Worm (Caenorhabditis elegans) whole organism, L1 larva: ENCODE results near the gene gbh-2.

ENCODE experiments used
- C04F5.9 ChIP-seq: sonication (generic microtip); optimal IDR thresholded peaks from 2 replicates; lab custom pipeline; 2016; ENCODE audit warnings: missing genetic modification characterization, missing compliant biosample characterization
- C34B4.2 ChIP-seq: sonication (generic microtip); optimal IDR thresholded peaks from 2 replicates; lab custom pipeline; 2017; ENCODE audit warnings: mild to moderate bottlenecking, missing genetic modification characterization, missing compliant biosample characterization
- alr-1 ChIP-seq: fragments of 200-800 bp; sonication (Bioruptor generic); optimal IDR thresholded peaks from 2 replicates; lab custom pipeline; 2018; ENCODE audit warnings: borderline replicate concordance, mild to moderate bottlenecking, missing genetic modification characterization, missing compliant biosample characterization
- aly-2 ChIP-seq: fragments of 150-350 bp; optimal IDR thresholded peaks from 2 replicates; lab custom pipeline; 2014; ENCODE audit warnings: missing biosample characterization, missing genetic modification characterization
- blmp-1 ChIP-seq: fragments of 150-350 bp; optimal IDR thresholded peaks from 2 replicates; lab custom pipeline; 2014; ENCODE audit warnings: missing biosample characterization, missing genetic modification characterization
- ceh-63 ChIP-seq: fragments of 200-800 bp; sonication (Bioruptor generic); optimal IDR thresholded peaks from 2 replicates; lab custom pipeline; 2018; ENCODE audit warnings: mild to moderate bottlenecking, missing genetic modification characterization, missing compliant biosample characterization
- ceh-8 ChIP-seq: fragments of 200-800 bp; sonication (Bioruptor generic); optimal IDR thresholded peaks from 2 replicates; lab custom pipeline; 2018; ENCODE audit warnings: mild to moderate bottlenecking, missing genetic modification characterization, moderate library complexity, missing compliant biosample characterization
- ceh-90 ChIP-seq: sonication (generic microtip); optimal IDR thresholded peaks from 2 replicates; lab custom pipeline; 2016; ENCODE audit warnings: missing genetic modification characterization, missing compliant biosample characterization
- ces-1 ChIP-seq: fragments of 150-350 bp; optimal IDR thresholded peaks from 2 replicates; lab custom pipeline; 2014; ENCODE audit warnings: missing biosample characterization, missing genetic modification reagents, missing genetic modification characterization
- efl-1 ChIP-seq, 4 experiments: fragments of 150-350 bp; optimal IDR thresholded peaks in 3 of 4; peaks in 1 of 4; 1 replicate in 1 of 4; 2 replicates in 3 of 4; lab custom pipeline; 2014; ENCODE audit warnings: missing biosample characterization in 2 of 4, missing genetic modification characterization in 2 of 4, missing genetic modification reagents in 2 of 4
- efl-3 ChIP-seq: fragments of 200-800 bp; sonication (Bioruptor generic); optimal IDR thresholded peaks from 2 replicates; lab custom pipeline; 2018; ENCODE audit warnings: mild to moderate bottlenecking, missing genetic modification characterization, missing compliant biosample characterization
- elt-3 ChIP-seq, 6 experiments: fragments of 150-350 bp in 1 of 6; sonication (generic microtip); optimal IDR thresholded peaks; 2 replicates each; lab custom pipeline; 2017 to 2018; ENCODE audit warnings: missing biosample characterization in 6 of 6, missing genetic modification characterization in 6 of 6, inconsistent platforms in 1 of 6
- ets-5 ChIP-seq: fragments of 200-800 bp; sonication (Bioruptor generic); IDR thresholded peaks from 2 replicates; pipeline ENCODE4 v1.3.6; 2022; ENCODE audit warnings: missing genetic modification characterization, missing compliant biosample characterization
- fkh-8 ChIP-seq: sonication (generic microtip); optimal IDR thresholded peaks from 2 replicates; lab custom pipeline; 2016; ENCODE audit warnings: mild to moderate bottlenecking, missing genetic modification characterization, missing compliant biosample characterization
- irx-1 ChIP-seq: sonication (generic microtip); optimal IDR thresholded peaks from 2 replicates; lab custom pipeline; 2016; ENCODE audit warnings: missing genetic modification characterization, missing compliant biosample characterization
- jun-1 ChIP-seq: fragments of 150-350 bp; optimal IDR thresholded peaks from 2 replicates; lab custom pipeline; 2014; ENCODE audit warnings: missing biosample characterization, missing genetic modification reagents, missing genetic modification characterization
- lin-13 ChIP-seq: fragments of 150-350 bp; optimal IDR thresholded peaks from 2 replicates; lab custom pipeline; 2014; ENCODE audit warnings: missing biosample characterization, missing genetic modification reagents, missing genetic modification characterization
- lin-15B ChIP-seq: fragments of 150-350 bp; sonication (generic microtip); optimal IDR thresholded peaks from 3 replicates; lab custom pipeline; 2014; ENCODE audit warnings: missing biosample characterization, missing genetic modification characterization
- lin-35 ChIP-seq, 2 experiments: fragments of 150-350 bp; optimal IDR thresholded peaks; 2 replicates each; lab custom pipeline; 2014; ENCODE audit warnings: missing biosample characterization in 2 of 2, missing genetic modification characterization in 2 of 2, missing genetic modification reagents in 2 of 2
- lin-39 ChIP-seq: fragments of 150-350 bp; optimal IDR thresholded peaks from 2 replicates; lab custom pipeline; 2014; ENCODE audit warnings: missing biosample characterization, missing genetic modification reagents, missing genetic modification characterization
- lir-3 ChIP-seq: sonication (generic microtip); optimal IDR thresholded peaks from 2 replicates; lab custom pipeline; 2016; ENCODE audit warnings: mild to moderate bottlenecking, missing genetic modification characterization, moderate library complexity, missing compliant biosample characterization; ENCODE audit not compliant: poor library complexity
- lsy-2 ChIP-seq, 2 experiments: fragments of 150-350 bp; optimal IDR thresholded peaks; 2 replicates each; lab custom pipeline; 2014; ENCODE audit warnings: missing biosample characterization in 2 of 2, missing genetic modification characterization in 2 of 2
- mab-9 ChIP-seq: fragments of 200-800 bp; sonication (Bioruptor generic); IDR thresholded peaks from 2 replicates; pipeline ENCODE4 v1.3.6; 2022; ENCODE audit warnings: missing genetic modification reagents, missing genetic modification characterization, missing compliant biosample characterization
- mdl-1 ChIP-seq, 2 experiments: fragments of 150-350 bp; optimal IDR thresholded peaks; 2 replicates each; lab custom pipeline; 2014 to 2017; ENCODE audit warnings: missing biosample characterization in 2 of 2, missing genetic modification characterization in 2 of 2, inconsistent platforms in 1 of 2
- nhr-19 ChIP-seq: fragments of 200-800 bp; sonication (Bioruptor generic); conservative IDR thresholded peaks from 2 replicates; pipeline ENCODE4 v1.3.6; 2022; ENCODE audit warnings: missing genetic modification characterization, missing compliant biosample characterization
- nhr-20 ChIP-seq: sonication (generic microtip); optimal IDR thresholded peaks from 2 replicates; lab custom pipeline; 2016; ENCODE audit warnings: mild to moderate bottlenecking, missing genetic modification characterization, missing compliant biosample characterization
- nhr-28 ChIP-seq: fragments of 150-350 bp; optimal IDR thresholded peaks from 2 replicates; lab custom pipeline; 2014; ENCODE audit warnings: missing biosample characterization, missing genetic modification characterization
- nhr-47 ChIP-seq: sonication (generic microtip); optimal IDR thresholded peaks from 2 replicates; lab custom pipeline; 2016; ENCODE audit warnings: mild to moderate bottlenecking, missing genetic modification characterization, moderate library complexity, missing compliant biosample characterization
- nhr-71 ChIP-seq: sonication (generic microtip); optimal IDR thresholded peaks from 2 replicates; lab custom pipeline; 2016; ENCODE audit warnings: mild to moderate bottlenecking, missing genetic modification characterization, moderate library complexity, missing compliant biosample characterization
- nhr-77 ChIP-seq: fragments of 150-350 bp; optimal IDR thresholded peaks from 2 replicates; lab custom pipeline; 2014; ENCODE audit warnings: missing biosample characterization, missing genetic modification characterization
- nhr-85 ChIP-seq: sonication (generic microtip); peaks from one replicate; lab custom pipeline; 2016; ENCODE audit warnings: missing genetic modification characterization, inconsistent platforms, missing compliant biosample characterization
- rnt-1 ChIP-seq: sonication (generic microtip); optimal IDR thresholded peaks from 2 replicates; lab custom pipeline; 2016; ENCODE audit warnings: mild to moderate bottlenecking, missing genetic modification characterization, moderate library complexity, missing compliant biosample characterization
- skn-1 ChIP-seq: fragments of 150-350 bp; optimal IDR thresholded peaks from 2 replicates; lab custom pipeline; 2014; ENCODE audit warnings: missing biosample characterization, missing genetic modification characterization
- snu-23 ChIP-seq: sonication (generic microtip); optimal IDR thresholded peaks from 2 replicates; lab custom pipeline; 2016; ENCODE audit warnings: missing genetic modification characterization, missing compliant biosample characterization
- sox-4 ChIP-seq: sonication (generic microtip); optimal IDR thresholded peaks from 2 replicates; lab custom pipeline; 2016; ENCODE audit warnings: missing genetic modification characterization, missing compliant biosample characterization
- unc-30 ChIP-seq: sonication (generic microtip); optimal IDR thresholded peaks from 2 replicates; lab custom pipeline; 2017; ENCODE audit warnings: missing biosample characterization, missing genetic modification characterization
- unc-62 ChIP-seq: fragments of 150-350 bp; optimal IDR thresholded peaks from 2 replicates; lab custom pipeline; 2014; ENCODE audit warnings: missing biosample characterization, missing genetic modification reagents, missing genetic modification characterization
- unc-98 ChIP-seq: fragments of 200-800 bp; sonication (Bioruptor generic); IDR thresholded peaks from 2 replicates; pipeline ENCODE4 v1.3.6; 2022; ENCODE audit warnings: missing genetic modification characterization, missing compliant biosample characterization
- xbp-1 ChIP-seq: sonication (generic microtip); optimal IDR thresholded peaks from 2 replicates; lab custom pipeline; 2016; ENCODE audit warnings: missing genetic modification characterization, missing compliant biosample characterization
- zag-1 ChIP-seq: fragments of 150-350 bp; optimal IDR thresholded peaks from 2 replicates; lab custom pipeline; 2014; ENCODE audit warnings: missing biosample characterization, missing genetic modification characterization
- zip-4 ChIP-seq: fragments of 200-800 bp; sonication (Bioruptor generic); optimal IDR thresholded peaks from 2 replicates; lab custom pipeline; 2018; ENCODE audit warnings: mild to moderate bottlenecking, missing genetic modification characterization, moderate library complexity, missing compliant biosample characterization
- ztf-11 ChIP-seq, 2 experiments: sonication (generic microtip); optimal IDR thresholded peaks; 2 replicates each; lab custom pipeline; 2016 to 2017; ENCODE audit warnings: missing genetic modification characterization in 2 of 2, missing biosample characterization in 1 of 2, missing compliant biosample characterization in 1 of 2

gbh-2 gene

DNA sequence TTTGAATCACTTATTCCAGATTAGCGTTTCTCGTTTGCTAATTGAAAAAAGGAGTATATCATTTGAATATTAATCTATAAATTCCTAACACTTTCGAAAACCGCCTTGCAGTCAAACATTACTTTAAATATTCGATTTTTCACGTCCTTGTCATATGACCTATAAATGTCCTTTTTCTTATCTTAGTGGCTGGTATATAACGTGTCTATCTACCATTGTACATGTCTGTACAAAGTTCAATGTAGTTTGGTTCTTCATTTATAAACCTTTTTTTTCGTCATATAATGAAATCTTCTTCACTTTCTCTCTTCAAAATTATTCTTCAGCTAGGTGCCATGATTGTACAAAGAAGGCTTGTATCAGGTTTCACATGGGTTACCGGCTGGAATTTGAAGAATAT lies at the start of gene gbh-2 (continued):
- TF ChIP-seq zip-4 (GFP tag; lab: Kevin White, UChicago) (no peak), ceh-90 (tag; lab: Kevin White, UChicago) (no peak), zag-1 (tag; lab: Kevin White, UChicago) (no peak), irx-1 (tag; lab: Kevin White, UChicago) (no peak), mdl-1 (tag; optimal IDR thresholded peaks at IDR 0.05; lab: Kevin White, UChicago) (no peak), ceh-8 (GFP tag; lab: Kevin White, UChicago) (no peak), lin-13 (GFP tag; lab: Kevin White, UChicago) (no peak), sox-4 (tag; lab: Kevin White, UChicago) (no peak), lsy-2 (tag; optimal IDR thresholded peaks at IDR 0.05; lab: Kevin White, UChicago) (peak; percentile 6 to 41), ces-1 (GFP tag; lab: Kevin White, UChicago) (no peak), jun-1 (tag; lab: Kevin White, UChicago) (no peak), nhr-85 (tag; lab: Kevin White, UChicago) (peak; percentile 69), mab-9 (GFP tag; lab: Robert Waterston, UW) (no peak), ztf-11 (tag; optimal IDR thresholded peaks at IDR 0.05; lab: Kevin White, UChicago) (no peak), ceh-63 (GFP tag; lab: Kevin White, UChicago) (no peak), unc-98 (no peak), elt-3 (tag; optimal IDR thresholded peaks at IDR 0.05; lab: Kevin White, UChicago) (peak in 2 of 6 experiments; percentile 64 to 67), blmp-1 (tag; lab: Kevin White, UChicago) (peak; percentile 39), lin-39 (tag; lab: Kevin White, UChicago) (no peak), efl-3 (no peak), nhr-77 (no peak), C04F5.9 (no peak), nhr-19 (GFP tag; lab: Robert Waterston, UW) (peak; percentile 34; the same call in 1 of the 2 replicates), unc-62 (GFP tag; lab: Kevin White, UChicago) (no peak), alr-1 (no peak), fkh-8 (no peak), xbp-1 (tag; lab: Kevin White, UChicago) (no peak), rnt-1 (tag; lab: Kevin White, UChicago) (no peak), skn-1 (tag; lab: Kevin White, UChicago) (no peak), snu-23 (GFP tag; lab: Kevin White, UChicago) (peak; percentile 48), nhr-71 (tag; lab: Kevin White, UChicago) (peak; percentile 86)

DNA sequence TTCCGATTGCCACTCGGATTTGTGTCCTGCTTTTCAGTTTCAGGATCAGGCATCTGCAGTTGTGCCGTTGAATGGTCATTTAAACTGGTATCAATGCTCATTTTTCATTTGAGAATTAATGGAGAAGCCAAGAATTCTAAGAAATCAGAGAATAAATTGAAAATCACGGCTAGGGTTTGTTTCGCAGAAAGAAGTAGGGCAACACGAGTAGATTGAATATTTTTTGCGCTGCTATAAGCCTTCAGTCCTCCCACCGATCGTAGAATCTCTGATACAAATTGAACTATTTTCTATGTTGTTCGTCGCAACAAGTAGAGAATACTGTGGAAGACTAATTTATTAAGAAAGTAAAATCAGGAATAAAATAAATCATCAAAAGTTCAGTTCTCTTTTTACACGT lies 48.6 kb upstream of the gbh-2 start, which contains the start of gene acp-3:
acp-3 (minus strand) TSS at position 101 of the 400 bp plus-strand sequence.
- TF ChIP-seq aly-2 (tag; lab: Kevin White, UChicago) (no peak), lir-3 (tag; lab: Kevin White, UChicago) (no peak), efl-1 (optimal IDR thresholded peaks at IDR 0.05; lab: Kevin White, UChicago) (no peak), efl-1 (GFP tag; optimal IDR thresholded peaks at IDR 0.05 in 1 of 2; lab: Kevin White, UChicago) (peak in 1 of 2 experiments; percentile 45), lin-13 (GFP tag; lab: Kevin White, UChicago) (no peak)

DNA sequence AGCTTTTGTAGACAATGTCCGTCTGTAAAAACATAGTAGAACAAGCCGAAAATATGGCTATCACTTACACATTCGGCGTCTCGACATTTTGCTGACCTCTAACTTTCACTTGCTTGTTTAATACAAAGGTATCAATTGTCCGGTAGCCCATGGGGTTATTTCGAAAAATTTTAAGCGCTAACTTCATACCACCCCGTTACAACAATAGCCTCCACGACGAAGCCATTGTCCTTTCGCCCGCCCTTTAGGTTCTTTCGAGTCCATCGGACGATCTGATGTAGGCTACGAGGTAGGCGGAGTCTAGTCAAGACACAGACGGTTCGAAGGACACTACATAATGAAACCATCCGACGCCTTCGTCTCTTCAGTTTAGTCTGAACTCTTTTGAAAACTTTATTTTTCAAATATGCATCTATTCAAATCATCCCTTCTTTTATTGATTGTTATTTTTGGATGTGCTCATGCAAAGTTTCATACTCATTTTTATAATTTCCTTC lies 46.8 kb upstream of the gbh-2 start, which contains the start of gene lips-10:
lips-10 (plus strand) TSS at position 378 of the 497 bp plus-strand sequence.
- TF ChIP-seq blmp-1 (tag; lab: Kevin White, UChicago) (peak; percentile 49), unc-30 (no peak), nhr-19 (GFP tag; lab: Robert Waterston, UW) (no peak), nhr-28 (tag; lab: Kevin White, UChicago) (no peak), ceh-90 (tag; lab: Kevin White, UChicago) (no peak), lin-15B (no peak), nhr-47 (tag; lab: Kevin White, UChicago) (no peak), ets-5 (GFP tag; lab: Robert Waterston, UW) (no peak), irx-1 (tag; lab: Kevin White, UChicago) (no peak), elt-3 (tag; optimal IDR thresholded peaks at IDR 0.05; lab: Kevin White, UChicago) (peak in 1 of 6 experiments; percentile 22), lin-35 (GFP tag; optimal IDR thresholded peaks at IDR 0.05; lab: Kevin White, UChicago) (no peak), C34B4.2 (no peak), xbp-1 (tag; lab: Kevin White, UChicago) (no peak), nhr-20 (tag; lab: Kevin White, UChicago) (no peak), nhr-85 (tag; lab: Kevin White, UChicago) (peak; percentile 71)
